Fruit fly (Drosophila melanogaster) whole organism, embryonic: ENCODE data around the gene eEF1alpha2.
A peak's percentile ranks its signal among the peaks of the same experiment; 100 is the strongest.

ENCODE experiments used
- CG11696 ChIP-seq: fragments of 200-800 bp; sonication (Bioruptor generic); IDR thresholded peaks from 2 replicates; pipeline ENCODE4 v1.3.6; 2022; ENCODE audit warnings: missing biosample characterization, missing genetic modification characterization
- CG12391 ChIP-seq: fragments of 200-800 bp; sonication (Bioruptor generic); optimal IDR thresholded peaks from 3 replicates; lab custom pipeline; 2018; ENCODE audit warnings: missing biosample characterization, mild to moderate bottlenecking, missing genetic modification characterization, moderate library complexity
- CG12659 ChIP-seq: fragments of 200-800 bp; sonication (Bioruptor generic); optimal IDR thresholded peaks from 3 replicates; lab custom pipeline; 2017; ENCODE audit warnings: mild to moderate bottlenecking, missing biosample characterization, missing genetic modification reagents, missing genetic modification characterization
- CG13775 ChIP-seq: fragments of 200-800 bp; sonication (Bioruptor generic); optimal IDR thresholded peaks from 3 replicates; lab custom pipeline; 2017; ENCODE audit warnings: missing biosample characterization, mild to moderate bottlenecking, missing genetic modification characterization
- CG1603 ChIP-seq: fragments of 200-800 bp; sonication (Bioruptor generic); optimal IDR thresholded peaks from 2 replicates; lab custom pipeline; 2019; ENCODE audit warnings: missing biosample characterization, mild to moderate bottlenecking, missing genetic modification characterization, moderate library complexity
- CG1647 ChIP-seq: fragments of 200-800 bp; sonication (Bioruptor generic); optimal IDR thresholded peaks from 3 replicates; lab custom pipeline; 2016; ENCODE audit warnings: missing biosample characterization, missing genetic modification characterization
- CG17328 ChIP-seq: fragments of 200-800 bp; sonication (Bioruptor generic); IDR thresholded peaks from 2 replicates; pipeline ENCODE4 v1.3.6; 2022; ENCODE audit warnings: missing biosample characterization, missing genetic modification characterization
- CG17385 ChIP-seq: fragments of 200-800 bp; sonication (Bioruptor generic); optimal IDR thresholded peaks from 3 replicates; lab custom pipeline; 2018; ENCODE audit warnings: missing biosample characterization, mild to moderate bottlenecking, missing genetic modification characterization
- CG17829 ChIP-seq: fragments of 200-800 bp; optimal IDR thresholded peaks from 2 replicates; lab custom pipeline; 2019; ENCODE audit warnings: missing biosample characterization, mild to moderate bottlenecking, missing genetic modification characterization, moderate library complexity
- CG18764 ChIP-seq: fragments of 200-800 bp; sonication (Bioruptor generic); optimal IDR thresholded peaks from 3 replicates; lab custom pipeline; 2016; ENCODE audit warnings: missing biosample characterization, missing genetic modification characterization
- CG2116 ChIP-seq: fragments of 200-800 bp; sonication (Bioruptor generic); optimal IDR thresholded peaks from 3 replicates; lab custom pipeline; 2018; ENCODE audit warnings: missing biosample characterization, mild to moderate bottlenecking, missing genetic modification characterization
- CG2129 ChIP-seq: fragments of 200-800 bp; sonication (Bioruptor generic); IDR thresholded peaks from 2 replicates; pipeline ENCODE4 v1.3.6; 2022; ENCODE audit warnings: missing biosample characterization, missing genetic modification characterization; ENCODE audit not compliant: partially characterized antibody
- CG4328 ChIP-seq: fragments of 200-800 bp; sonication (Bioruptor generic); optimal IDR thresholded peaks from 3 replicates; lab custom pipeline; 2017; ENCODE audit warnings: missing biosample characterization, missing genetic modification reagents, missing genetic modification characterization
- CG4404 ChIP-seq: fragments of 200-800 bp; sonication (Bioruptor generic); IDR thresholded peaks from 2 replicates; pipeline ENCODE4 v1.3.6; 2022; ENCODE audit warnings: missing biosample characterization, missing genetic modification characterization
- CG4617 ChIP-seq: fragments of 200-800 bp; sonication (Bioruptor generic); optimal IDR thresholded peaks from 3 replicates; lab custom pipeline; 2016; ENCODE audit warnings: missing biosample characterization, missing genetic modification characterization, borderline replicate concordance
- CG8388 ChIP-seq: fragments of 200-800 bp; sonication (Bioruptor generic); optimal IDR thresholded peaks from 2 replicates; lab custom pipeline; 2019; ENCODE audit warnings: missing biosample characterization, mild to moderate bottlenecking, missing genetic modification characterization, moderate library complexity
- CG8924 ChIP-seq: fragments of 200-800 bp; optimal IDR thresholded peaks from 3 replicates; lab custom pipeline; 2019; ENCODE audit warnings: missing biosample characterization, mild to moderate bottlenecking, missing genetic modification characterization, moderate library complexity
- MBD-R2 ChIP-seq: fragments of 200-800 bp; sonication (Bioruptor generic); IDR thresholded peaks from 2 replicates; pipeline ENCODE4 v1.3.6; 2022; ENCODE audit warnings: missing biosample characterization, missing genetic modification characterization
- MESR4 ChIP-seq: fragments of 200-800 bp; sonication (Bioruptor generic); optimal IDR thresholded peaks from 2 replicates; lab custom pipeline; 2018; ENCODE audit warnings: missing biosample characterization, mild to moderate bottlenecking, missing genetic modification characterization, moderate library complexity
- Opbp ChIP-seq: fragments of 200-800 bp; sonication (Bioruptor generic); IDR thresholded peaks from 3 replicates; pipeline ENCODE4 v1.3.6; 2022; ENCODE audit warnings: missing biosample characterization, missing genetic modification characterization; ENCODE audit not compliant: partially characterized antibody
- Spps ChIP-seq: fragments of 200-800 bp; sonication (Bioruptor generic); optimal IDR thresholded peaks from 2 replicates; lab custom pipeline; 2018; ENCODE audit warnings: missing biosample characterization, mild to moderate bottlenecking, missing genetic modification characterization
- Sry-δ ChIP-seq: fragments of 200-800 bp; sonication (Bioruptor generic); optimal IDR thresholded peaks from 2 replicates; lab custom pipeline; 2016; ENCODE audit warnings: missing biosample characterization, missing genetic modification characterization
- ato ChIP-seq: fragments of 200-800 bp; sonication (Bioruptor generic); IDR thresholded peaks from 2 replicates; pipeline ENCODE4 v1.3.6; 2022; ENCODE audit warnings: missing biosample characterization, missing genetic modification characterization; ENCODE audit not compliant: partially characterized antibody
- bsh ChIP-seq, 2 experiments: fragments of 200-800 bp; sonication (Bioruptor generic); optimal IDR thresholded peaks; 2 replicates each; lab custom pipeline; 2017 to 2018; ENCODE audit warnings: mild to moderate bottlenecking in 2 of 2, missing biosample characterization in 2 of 2, missing genetic modification characterization in 2 of 2, moderate library complexity in 1 of 2
- chn ChIP-seq: fragments of 200-800 bp; sonication (Bioruptor generic); optimal IDR thresholded peaks from 2 replicates; lab custom pipeline; 2016; ENCODE audit warnings: missing biosample characterization, missing genetic modification characterization
- crp ChIP-seq, 2 experiments: fragments of 200-800 bp; sonication (Bioruptor generic); optimal IDR thresholded peaks; 2 replicates in 1 of 2; 3 replicates in 1 of 2; lab custom pipeline; 2017; ENCODE audit warnings: missing biosample characterization in 2 of 2, missing genetic modification characterization in 2 of 2, mild to moderate bottlenecking in 1 of 2, moderate library complexity in 1 of 2
- her ChIP-seq: fragments of 200-800 bp; sonication (Bioruptor generic); optimal IDR thresholded peaks from 2 replicates; lab custom pipeline; 2016; ENCODE audit warnings: missing biosample characterization, missing genetic modification characterization
- lbe ChIP-seq: fragments of 200-800 bp; sonication (Bioruptor generic); optimal IDR thresholded peaks from 2 replicates; lab custom pipeline; 2016; ENCODE audit warnings: missing biosample characterization, mild to moderate bottlenecking, missing genetic modification characterization
- luna ChIP-seq: fragments of 200-800 bp; sonication (Bioruptor generic); optimal IDR thresholded peaks from 2 replicates; lab custom pipeline; 2016; ENCODE audit warnings: missing biosample characterization, missing genetic modification characterization
- peb ChIP-seq: fragments of 200-800 bp; sonication (Bioruptor generic); IDR thresholded peaks from 2 replicates; pipeline ENCODE4 v1.3.6; 2022; ENCODE audit warnings: missing biosample characterization, missing genetic modification characterization
- prd ChIP-seq, 3 experiments: fragments of >200 bp in 2 of 3; fragments of 200-800 bp in 1 of 3; sonication (Bioruptor generic) in 1 of 3; optimal IDR thresholded peaks in 2 of 3; IDR thresholded peaks in 1 of 3; 2 replicates in 2 of 3; 3 replicates in 1 of 3; pipeline versions ENCODE4 v1.3.6 to Lab custom; 2017 to 2022; ENCODE audit warnings: missing biosample characterization in 1 of 3, missing genetic modification characterization in 1 of 3
- salm ChIP-seq: fragments of 200-800 bp; sonication (Bioruptor generic); optimal IDR thresholded peaks from 2 replicates; lab custom pipeline; 2018; ENCODE audit warnings: missing biosample characterization, mild to moderate bottlenecking, missing genetic modification characterization
- sens ChIP-seq: fragments of 200-800 bp; sonication (Bioruptor generic); peaks from one replicate; lab custom pipeline; 2016; ENCODE audit warnings: missing biosample characterization, missing genetic modification characterization
- tna ChIP-seq: fragments of 200-800 bp; sonication (Bioruptor generic); IDR thresholded peaks from 2 replicates; pipeline ENCODE4 v1.3.6; 2022; ENCODE audit warnings: missing biosample characterization, missing genetic modification characterization; ENCODE audit not compliant: partially characterized antibody
- trem ChIP-seq: fragments of 200-800 bp; optimal IDR thresholded peaks from 3 replicates; lab custom pipeline; 2019; ENCODE audit warnings: missing biosample characterization, mild to moderate bottlenecking, missing genetic modification characterization, moderate library complexity
- twi ChIP-seq: fragments of 200-800 bp; optimal IDR thresholded peaks from 2 replicates; lab custom pipeline; 2019; ENCODE audit warnings: missing biosample characterization, mild to moderate bottlenecking, missing genetic modification characterization, moderate library complexity
- zf30C ChIP-seq: fragments of 200-800 bp; sonication (Bioruptor generic); optimal IDR thresholded peaks from 3 replicates; lab custom pipeline; 2018; ENCODE audit warnings: missing biosample characterization, mild to moderate bottlenecking, missing genetic modification characterization

eEF1alpha2 gene

dm6 chr3R:31771790-31772576, 33.7 kb downstream of the eEF1alpha2 start, which contains the start of the genes betaGlu and sip3 (continued):
- peak; percentile 32 for TF ChIP-seq MBD-R2 (GFP tag; lab: Robert Waterston, UW)
- TF ChIP-seq CG2129 (GFP tag; lab: Robert Waterston, UW), result peak; percentile 62
- TF ChIP-seq trem (tag; lab: Kevin White, UChicago), result peak; percentile 74
- TF ChIP-seq crp (GFP tag; optimal IDR thresholded peaks at IDR 0.05; lab: Kevin White, UChicago), result peak in 1 of 2 experiments; percentile 48
- peak; percentile 92 for TF ChIP-seq Opbp (GFP tag; lab: Robert Waterston, UW)
- peak; percentile 65 for TF ChIP-seq CG12391
- TF ChIP-seq twi, result peak; percentile 24
- TF ChIP-seq CG4617, result peak; percentile 28
- no peak for TF ChIP-seq CG11696 (GFP tag; lab: Robert Waterston, UW)
- no peak for TF ChIP-seq salm (tag; lab: Kevin White, UChicago)
- TF ChIP-seq ato (GFP tag; lab: Robert Waterston, UW), result peak; percentile 91
- TF ChIP-seq CG1647 (GFP tag; lab: Kevin White, UChicago), result no peak
- no peak for TF ChIP-seq luna (GFP tag; lab: Kevin White, UChicago)
- TF ChIP-seq CG18764 (GFP tag; lab: Kevin White, UChicago), result peak; percentile 11
- TF ChIP-seq her (GFP tag; lab: Kevin White, UChicago), result no peak
- no peak for TF ChIP-seq bsh (GFP tag; optimal IDR thresholded peaks at IDR 0.05; lab: Kevin White, UChicago)
- TF ChIP-seq CG17385 (GFP tag; lab: Kevin White, UChicago), result peak; percentile 96
- TF ChIP-seq CG8924, result peak; percentile 25
- TF ChIP-seq CG4404 (GFP tag; lab: Robert Waterston, UW), result no peak
- no peak for TF ChIP-seq Spps (tag; lab: Kevin White, UChicago)
- no peak for TF ChIP-seq CG17328
- peak; percentile 3 for TF ChIP-seq CG8388 (GFP tag; lab: Kevin White, UChicago)
- peak; percentile 36 for TF ChIP-seq CG17829 (tag; lab: Kevin White, UChicago)
- TF ChIP-seq CG1603 (tag; lab: Kevin White, UChicago), result peak; percentile 40
- peak; percentile 93 for TF ChIP-seq tna (GFP tag; lab: Robert Waterston, UW)
- peak; percentile 83 for TF ChIP-seq sens (GFP tag; lab: Kevin White, UChicago)
- peak; percentile 75 for TF ChIP-seq CG12659 (GFP tag; lab: Kevin White, UChicago)
- TF ChIP-seq Sry-δ (GFP tag; lab: Kevin White, UChicago), result peak; percentile 79
- TF ChIP-seq peb, result no peak
- TF ChIP-seq MESR4 (GFP tag; lab: Kevin White, UChicago), result peak; percentile 61
- no peak for TF ChIP-seq prd (optimal IDR thresholded peaks at IDR 0.05; lab: Kevin White, UChicago)
- no peak for TF ChIP-seq prd (GFP tag; IDR thresholded peaks at IDR 0.05; lab: Robert Waterston, UW)
- no peak for TF ChIP-seq CG4328 (GFP tag; lab: Kevin White, UChicago)
- peak; percentile 89 for TF ChIP-seq CG2116 (GFP tag; lab: Kevin White, UChicago)
- peak; percentile 19 for TF ChIP-seq CG13775 (GFP tag; lab: Kevin White, UChicago)
- peak; percentile 13 for TF ChIP-seq chn
- peak; percentile 59 for TF ChIP-seq lbe (GFP tag; lab: Kevin White, UChicago)
- TF ChIP-seq zf30C (GFP tag; lab: Kevin White, UChicago), result no peak
